Fruit fly (Drosophila melanogaster): ENCODE measurements around the gene HLH4C.
A peak's percentile ranks its signal among the peaks of the same experiment; 100 is the strongest.

HLH4C gene

dm6 chrX:4630836-4631235 lies 16.4 kb downstream of the HLH4C start, which contains the start of gene Alms1b:
Gene Alms1b (minus strand): TSS chrX:4630936.
- TF ChIP-seq brk (GFP tag; optimal IDR thresholded peaks at IDR 0.05) (no peak), jim (GFP tag; optimal IDR thresholded peaks at IDR 0.05) (no peak), fru (GFP tag; optimal IDR thresholded peaks at IDR 0.05) (no peak)

- no peak for TF ChIP-seq pan (optimal IDR thresholded peaks at IDR 0.05)
- TF ChIP-seq Sp1 (GFP tag; optimal IDR thresholded peaks at IDR 0.05): no peak
- TF ChIP-seq CG9705 (GFP tag; optimal IDR thresholded peaks at IDR 0.05): no peak
- TF ChIP-seq ey (GFP tag; optimal IDR thresholded peaks at IDR 0.05): no peak
- no peak for TF ChIP-seq h (GFP tag; optimal IDR thresholded peaks at IDR 0.05)
- no peak for TF ChIP-seq GATAd (GFP tag; optimal IDR thresholded peaks at IDR 0.05)
- TF ChIP-seq foxo (GFP tag; optimal IDR thresholded peaks at IDR 0.05): no peak
These were observed 20.1 kb downstream of the HLH4C start for dm6 chrX:4627160-4627559.

dm6 chrX:4618869-4619268 lies 28.3 kb downstream of the HLH4C start:
- TF ChIP-seq Abd-B (GFP tag; optimal IDR thresholded peaks at IDR 0.05) (no peak), Hr83 (GFP tag; optimal IDR thresholded peaks at IDR 0.05; ENCODE audit: poor library complexity, severe bottlenecking) (no peak), rgr (GFP tag; optimal IDR thresholded peaks at IDR 0.05) (no peak), fru (GFP tag; optimal IDR thresholded peaks at IDR 0.05) (no peak), Jra (GFP tag; optimal IDR thresholded peaks at IDR 0.05) (no peak), Sp1 (GFP tag; optimal IDR thresholded peaks at IDR 0.05) (no peak), Rel (GFP tag; optimal IDR thresholded peaks at IDR 0.05) (no peak), Rel (tag; optimal IDR thresholded peaks at IDR 0.05) (peak; percentile 84)

dm6 chrX:4616865-4617669 lies 30.1 kb downstream of the HLH4C start, which contains the start of gene peb:
Gene peb (plus strand): TSS chrX:4617564.
- TF ChIP-seq Vsx2 (GFP tag; optimal IDR thresholded peaks at IDR 0.05; ENCODE audit: partially characterized antibody) (no peak), Hr78 (GFP tag; optimal IDR thresholded peaks at IDR 0.05) (no peak), Hr83 (GFP tag; optimal IDR thresholded peaks at IDR 0.05; ENCODE audit: poor library complexity, severe bottlenecking) (no peak), brk (GFP tag; optimal IDR thresholded peaks at IDR 0.05) (peak; percentile 23), CG9705 (GFP tag; optimal IDR thresholded peaks at IDR 0.05) (no peak), Hnf4 (GFP tag; optimal IDR thresholded peaks at IDR 0.05) (no peak), Rel (GFP tag; optimal IDR thresholded peaks at IDR 0.05) (no peak), Rel (tag; optimal IDR thresholded peaks at IDR 0.05) (peak; percentile 5), rgr (GFP tag; optimal IDR thresholded peaks at IDR 0.05) (no peak), tai (GFP tag; optimal IDR thresholded peaks at IDR 0.05) (no peak), pan (optimal IDR thresholded peaks at IDR 0.05) (no peak), h (GFP tag; optimal IDR thresholded peaks at IDR 0.05) (peak; percentile 39), psq (GFP tag; optimal IDR thresholded peaks at IDR 0.05) (peak; percentile 27), Mio (GFP tag; optimal IDR thresholded peaks at IDR 0.05) (no peak), OdsH (GFP tag; optimal IDR thresholded peaks at IDR 0.05) (peak; percentile 31), dl (GFP tag; optimal IDR thresholded peaks at IDR 0.05; ENCODE audit: insufficient read depth in 1 of 2, partially characterized antibody in 2 of 2) (peak in 1 of 2 experiments; percentile 58), sage (GFP tag; optimal IDR thresholded peaks at IDR 0.05) (no peak), Sp1 (GFP tag; optimal IDR thresholded peaks at IDR 0.05) (peak; percentile 43), fru (GFP tag; optimal IDR thresholded peaks at IDR 0.05) (peak; percentile 79), Dfd (GFP tag; optimal IDR thresholded peaks at IDR 0.05) (no peak), HLH106 (tag; optimal IDR thresholded peaks at IDR 0.05) (peak; percentile 38), woc (GFP tag; optimal IDR thresholded peaks at IDR 0.05) (peak; percentile 54), dmrt93B (GFP tag; optimal IDR thresholded peaks at IDR 0.05) (peak; percentile 30), N (GFP tag; optimal IDR thresholded peaks at IDR 0.05) (no peak), Dif (GFP tag; optimal IDR thresholded peaks at IDR 0.05; ENCODE audit: partially characterized antibody) (peak; percentile 74), sv (GFP tag; optimal IDR thresholded peaks at IDR 0.05) (no peak), foxo (GFP tag; optimal IDR thresholded peaks at IDR 0.05) (peak in 1 of 2 experiments; percentile 80), Abd-B (GFP tag; optimal IDR thresholded peaks at IDR 0.05) (no peak), br (GFP tag; optimal IDR thresholded peaks at IDR 0.05) (peak; percentile 41), ey (GFP tag; optimal IDR thresholded peaks at IDR 0.05) (peak; percentile 67)
